Worm (Caenorhabditis elegans): ENCODE results near the gene cht-3.
A peak's percentile ranks its signal among the peaks of the same experiment; 100 is the strongest.

Gene cht-3

ce11 chrIV:7025835-7026234 is 22.4 kb downstream of the cht-3 start:
- TF ChIP-seq pqm-1 (tag; optimal IDR thresholded peaks at IDR 0.05): peak; percentile 95
- peak; percentile 17 for TF ChIP-seq T20F7.1 (GFP tag; optimal IDR thresholded peaks at IDR 0.05)
- no peak for TF ChIP-seq D1046.2 (GFP tag; IDR thresholded peaks at IDR 0.05)
- TF ChIP-seq lin-39 (tag; optimal IDR thresholded peaks at IDR 0.05): no peak
- TF ChIP-seq zip-11 (GFP tag; IDR thresholded peaks at IDR 0.05): no peak
- TF ChIP-seq aha-1 (tag): peak; percentile 81
- TF ChIP-seq hlh-11 (tag; optimal IDR thresholded peaks at IDR 0.05): peak; percentile 60
- no peak for TF ChIP-seq daf-16 (GFP tag; optimal IDR thresholded peaks at IDR 0.05)
- peak; percentile 56 for TF ChIP-seq daf-16 (tag; optimal IDR thresholded peaks at IDR 0.05)
- peak; percentile 68 for TF ChIP-seq nhr-28 (tag; optimal IDR thresholded peaks at IDR 0.05)
- peak; percentile 65 for TF ChIP-seq dve-1 (tag; optimal IDR thresholded peaks at IDR 0.05; ENCODE audit: insufficient read depth)
- TF ChIP-seq nhr-237 (tag; optimal IDR thresholded peaks at IDR 0.05): no peak
- no peak for TF ChIP-seq lin-38 (GFP tag; IDR thresholded peaks at IDR 0.05)
- TF ChIP-seq dmd-6 (GFP tag; IDR thresholded peaks at IDR 0.05): peak; percentile 76
- 0 out of 2 replicates have a peak, but pooled peaks have one; percentile 65 for TF ChIP-seq php-3 (GFP tag; IDR thresholded peaks at IDR 0.05)
- TF ChIP-seq hlh-30 (tag; optimal IDR thresholded peaks at IDR 0.05; ENCODE audit: insufficient read depth): peak; percentile 3

ce11 chrIV:7031019-7031418 is 27.6 kb downstream of the cht-3 start:
- TF ChIP-seq fkh-10 (GFP tag; optimal IDR thresholded peaks at IDR 0.05): peak; percentile 16
- TF ChIP-seq mes-2 (tag; optimal IDR thresholded peaks at IDR 0.05; ENCODE audit: poor library complexity, severe bottlenecking): peak; percentile 20
- no peak for TF ChIP-seq rbr-2 (tag; optimal IDR thresholded peaks at IDR 0.05)
- no peak for TF ChIP-seq Y48G9A.11 (GFP tag; IDR thresholded peaks at IDR 0.05)
- peak in 1 of 2 experiments; percentile 51 for TF ChIP-seq unc-62 (GFP tag; optimal IDR thresholded peaks at IDR 0.05 in 1 of 2)
- no peak for TF ChIP-seq unc-62 (tag; optimal IDR thresholded peaks at IDR 0.05)
- TF ChIP-seq zip-11 (GFP tag; IDR thresholded peaks at IDR 0.05): no peak

ce11 chrIV:7032459-7032858 is 29.0 kb downstream of the cht-3 start, which contains the start of gene C06G3.8:
C06G3.8 (minus strand) TSS chrIV:7032559.
- TF ChIP-seq D1046.2 (GFP tag; IDR thresholded peaks at IDR 0.05): no peak
- TF ChIP-seq Y48G9A.11 (GFP tag; IDR thresholded peaks at IDR 0.05): no peak
- TF ChIP-seq egl-43 (GFP tag; IDR thresholded peaks at IDR 0.05): no peak
- TF ChIP-seq rbr-2 (tag; optimal IDR thresholded peaks at IDR 0.05): no peak
- TF ChIP-seq saeg-2 (GFP tag; IDR thresholded peaks at IDR 0.05): no peak
- no peak for TF ChIP-seq F10B5.3 (tag; optimal IDR thresholded peaks at IDR 0.05)
- no peak for TF ChIP-seq F26F4.8 (GFP tag; conservative IDR thresholded peaks at IDR 0.05)
- TF ChIP-seq php-3 (GFP tag; IDR thresholded peaks at IDR 0.05): no peak
- TF ChIP-seq ZK337.2 (GFP tag; IDR thresholded peaks at IDR 0.05): no peak
- no peak for TF ChIP-seq lin-15B (tag; optimal IDR thresholded peaks at IDR 0.05)
- TF ChIP-seq aly-2 (tag; optimal IDR thresholded peaks at IDR 0.05): no peak

- no peak for TF ChIP-seq tag-97 (GFP tag; IDR thresholded peaks at IDR 0.05)
- peak; percentile 46 for TF ChIP-seq aha-1 (tag)
Measured at ce11 chrIV:7035823-7036222, 32.4 kb downstream of the cht-3 start, which contains the start of gene C06G3.3. C06G3.3 (plus strand) TSS chrIV:7036123.

- TF ChIP-seq dmd-9 (GFP tag; IDR thresholded peaks at IDR 0.05) (no peak), mep-1 (tag; optimal IDR thresholded peaks at IDR 0.05) (no peak), unc-62 (GFP tag; optimal IDR thresholded peaks at IDR 0.05 in 1 of 2) (peak in 1 of 2 experiments; percentile 86), unc-62 (tag; optimal IDR thresholded peaks at IDR 0.05) (no peak)
Measured at ce11 chrIV:7036790-7037189, 33.4 kb downstream of the cht-3 start, which contains the start of gene ufl-1. ufl-1 (minus strand) TSS chrIV:7036859.
